Fruit fly (Drosophila melanogaster) whole organism, wandering third instar larva: ENCODE data around the gene CG15317.

ENCODE experiments used
- CrebA ChIP-seq: fragments of 200-800 bp; sonication (Bioruptor generic); optimal IDR thresholded peaks from 2 replicates; lab custom pipeline; 2016; ENCODE audit warnings: missing biosample characterization, mild to moderate bottlenecking, missing genetic modification characterization, borderline replicate concordance
- Hr83 ChIP-seq: fragments of 200-300 bp; sonication (Bioruptor generic); optimal IDR thresholded peaks from 2 replicates; lab custom pipeline; 2016; ENCODE audit warnings: missing biosample characterization, mild to moderate bottlenecking, missing genetic modification characterization, moderate library complexity; ENCODE audit not compliant: poor library complexity, severe bottlenecking
- Myc ChIP-seq: fragments of >200 bp; optimal IDR thresholded peaks from 2 replicates; lab custom pipeline; 2017
- OdsH ChIP-seq: fragments of 200-800 bp; sonication (Bioruptor generic); optimal IDR thresholded peaks from 2 replicates; lab custom pipeline; 2016; ENCODE audit warnings: missing biosample characterization, mild to moderate bottlenecking, missing genetic modification characterization
- Rel ChIP-seq, 2 experiments: fragments of 200-800 bp; sonication (Bioruptor generic) in 1 of 2; optimal IDR thresholded peaks; 2 replicates in 1 of 2; 3 replicates in 1 of 2; lab custom pipeline; 2016 to 2019; ENCODE audit warnings: mild to moderate bottlenecking in 2 of 2, missing biosample characterization in 2 of 2, missing genetic modification characterization in 2 of 2, moderate library complexity in 1 of 2
- ey ChIP-seq: fragments of 200-800 bp; sonication (Bioruptor generic); optimal IDR thresholded peaks from 2 replicates; lab custom pipeline; 2016; ENCODE audit warnings: missing biosample characterization, missing genetic modification characterization
- pan ChIP-seq: fragments of >200 bp; optimal IDR thresholded peaks from 2 replicates; lab custom pipeline; 2017
- woc ChIP-seq: sonication (Bioruptor generic); optimal IDR thresholded peaks from 2 replicates; lab custom pipeline; 2016; ENCODE audit warnings: missing biosample characterization, mild to moderate bottlenecking, missing genetic modification characterization

- TF ChIP-seq Myc (lab: Kevin White, UChicago): no peak
- no peak for TF ChIP-seq woc (GFP tag; lab: Kevin White, UChicago)
- no peak for TF ChIP-seq Hr83 (GFP tag; lab: Kevin White, UChicago)
- no peak for TF ChIP-seq CrebA (GFP tag; lab: Kevin White, UChicago)
- TF ChIP-seq pan (lab: Kevin White, UChicago): no peak
- TF ChIP-seq Rel (GFP tag; optimal IDR thresholded peaks at IDR 0.05; lab: Kevin White, UChicago): no peak
- TF ChIP-seq Rel (tag; optimal IDR thresholded peaks at IDR 0.05; lab: Kevin White, UChicago): no peak
- TF ChIP-seq OdsH: no peak
- no peak for TF ChIP-seq ey (GFP tag; lab: Kevin White, UChicago)
Observed at dm6 chrX:9576147-9576503, 19.8 kb upstream of the CG15317 start, which contains the start of gene CG42395.
